Worm (Caenorhabditis elegans) whole organism, early embryonic: ENCODE data around the gene inf-1.

Experiments used
- B0310.2 ChIP-seq: sonication (generic microtip); optimal IDR thresholded peaks from 2 replicates; lab custom pipeline; 2016; ENCODE audit warnings: mild to moderate bottlenecking, missing genetic modification characterization, missing compliant biosample characterization
- F13C5.2 ChIP-seq: sonication (generic microtip); optimal IDR thresholded peaks from 2 replicates; lab custom pipeline; 2017; ENCODE audit warnings: mild to moderate bottlenecking, missing genetic modification characterization, inconsistent platforms, missing compliant biosample characterization
- aly-1 ChIP-seq: sonication (generic microtip); optimal IDR thresholded peaks from 2 replicates; lab custom pipeline; 2016; ENCODE audit warnings: missing genetic modification characterization, missing compliant biosample characterization
- ama-1 ChIP-seq: fragments of 150-350 bp; optimal IDR thresholded peaks from 2 replicates; lab custom pipeline; 2014
- ceh-13 ChIP-seq: fragments of 200-800 bp; sonication (Bioruptor generic); optimal IDR thresholded peaks from 2 replicates; lab custom pipeline; 2018; ENCODE audit warnings: mild to moderate bottlenecking, missing genetic modification characterization, missing compliant biosample characterization
- ceh-36 ChIP-seq: sonication (generic microtip); optimal IDR thresholded peaks from 2 replicates; lab custom pipeline; 2016; ENCODE audit warnings: missing genetic modification characterization, inconsistent platforms, missing compliant biosample characterization
- ets-7 ChIP-seq: sonication (generic microtip); optimal IDR thresholded peaks from 2 replicates; lab custom pipeline; 2016; ENCODE audit warnings: missing genotype, missing genetic modification characterization, missing compliant biosample characterization
- flt-1 ChIP-seq: fragments of 200-800 bp; sonication (Bioruptor generic); IDR thresholded peaks from 2 replicates; pipeline ENCODE4 v1.3.6; 2022; ENCODE audit warnings: missing genetic modification characterization, missing compliant biosample characterization
- hmbx-1 ChIP-seq: sonication (generic microtip); optimal IDR thresholded peaks from 2 replicates; lab custom pipeline; 2016; ENCODE audit warnings: mild to moderate bottlenecking, missing genetic modification characterization, missing compliant biosample characterization
- hmg-4 ChIP-seq: fragments of 200-800 bp; sonication (Bioruptor generic); optimal IDR thresholded peaks from 2 replicates; lab custom pipeline; 2018; ENCODE audit warnings: mild to moderate bottlenecking, missing genetic modification characterization, missing compliant biosample characterization
- hnd-1 ChIP-seq: sonication (generic microtip); optimal IDR thresholded peaks from 2 replicates; lab custom pipeline; 2016; ENCODE audit warnings: missing genetic modification characterization, missing compliant biosample characterization
- pes-1 ChIP-seq: fragments of 200-800 bp; sonication (Bioruptor generic); IDR thresholded peaks from 2 replicates; pipeline ENCODE4 v1.3.6; 2022; ENCODE audit warnings: missing genetic modification reagents, missing genetic modification characterization, missing compliant biosample characterization
- scrt-1 ChIP-seq: fragments of 200-800 bp; sonication (Bioruptor generic); IDR thresholded peaks from 2 replicates; pipeline ENCODE4 v1.3.6; 2022; ENCODE audit warnings: missing genetic modification characterization, missing compliant biosample characterization
- sea-1 ChIP-seq: fragments of 200-800 bp; sonication (Bioruptor generic); conservative IDR thresholded peaks from 2 replicates; pipeline ENCODE4 v1.3.6; 2022; ENCODE audit warnings: missing genetic modification characterization, missing compliant biosample characterization
- tbx-11 ChIP-seq: fragments of 200-800 bp; sonication (Bioruptor generic); IDR thresholded peaks from 2 replicates; pipeline ENCODE4 v1.3.6; 2022; ENCODE audit warnings: missing genetic modification characterization, missing compliant biosample characterization
- tbx-37 ChIP-seq: fragments of 200-800 bp; sonication (Bioruptor generic); conservative IDR thresholded peaks from 2 replicates; pipeline ENCODE4 v1.3.6; 2022; ENCODE audit warnings: missing genetic modification reagents, missing genetic modification characterization, missing compliant biosample characterization
- tra-4 ChIP-seq: sonication (generic microtip); optimal IDR thresholded peaks from 2 replicates; lab custom pipeline; 2017; ENCODE audit warnings: missing genetic modification characterization, missing compliant biosample characterization

The inf-1 gene

DNA sequence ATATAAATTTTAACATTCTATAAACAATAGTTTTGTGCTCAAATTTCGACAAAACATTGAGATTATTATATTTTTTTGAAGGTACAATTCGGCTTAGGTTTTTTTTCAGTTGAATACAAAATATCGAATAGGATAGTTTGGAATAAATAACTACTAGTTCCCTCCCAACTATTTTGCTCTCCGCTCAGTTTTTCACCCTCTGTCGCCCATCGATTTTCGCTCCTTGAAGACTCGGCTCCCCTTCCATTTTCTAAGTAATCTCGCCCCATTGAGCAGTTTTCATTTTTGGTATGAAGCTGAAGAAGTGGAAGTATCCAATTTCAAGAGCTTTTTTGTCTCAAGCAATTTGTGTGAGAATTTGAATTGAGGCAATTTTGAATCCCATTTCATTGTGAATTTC, 43.7 kb downstream of the inf-1 start, which contains the start of gene F31E3.2:
Gene F31E3.2, plus strand, starts transcription at position 301 of the 400 bp plus-strand sequence.
- TF ChIP-seq ceh-13 (GFP tag; lab: Kevin White, UChicago) (no peak), ama-1 (lab: Kevin White, UChicago) (no peak), tra-4 (tag; lab: Kevin White, UChicago) (no peak), F13C5.2 (tag; lab: Kevin White, UChicago) (no peak), ceh-36 (tag; lab: Kevin White, UChicago) (no peak), pes-1 (no peak), hmbx-1 (no peak), scrt-1 (GFP tag; lab: Robert Waterston, UW) (no peak), sea-1 (GFP tag; lab: Robert Waterston, UW) (no peak), tbx-11 (no peak), hnd-1 (tag; lab: Kevin White, UChicago) (no peak), flt-1 (GFP tag; lab: Robert Waterston, UW) (no peak), B0310.2 (no peak)

DNA sequence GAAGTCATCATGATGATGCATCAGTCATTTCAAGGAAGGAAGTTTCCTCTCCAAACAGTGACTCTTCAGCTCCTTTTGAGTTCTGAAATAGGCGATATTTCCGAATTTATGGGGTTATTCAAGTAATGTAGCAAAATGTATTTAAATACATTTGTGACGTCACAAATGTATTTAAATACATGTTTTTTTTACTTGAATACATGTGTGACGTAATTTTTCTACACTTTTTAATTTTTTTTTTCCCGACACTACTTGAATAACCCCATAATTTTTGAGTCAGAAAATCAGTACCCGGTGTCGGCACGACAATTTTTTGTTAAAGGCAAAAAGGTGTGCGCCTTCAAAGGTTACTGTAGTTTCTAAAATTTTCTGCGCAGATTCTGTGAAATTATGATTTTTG, 45.0 kb downstream of the inf-1 start:
- TF ChIP-seq B0310.2 (no peak), aly-1 (no peak), tbx-11 (no peak), hmg-4 (no peak), ceh-36 (tag; lab: Kevin White, UChicago) (no peak), tra-4 (tag; lab: Kevin White, UChicago) (no peak)

DNA sequence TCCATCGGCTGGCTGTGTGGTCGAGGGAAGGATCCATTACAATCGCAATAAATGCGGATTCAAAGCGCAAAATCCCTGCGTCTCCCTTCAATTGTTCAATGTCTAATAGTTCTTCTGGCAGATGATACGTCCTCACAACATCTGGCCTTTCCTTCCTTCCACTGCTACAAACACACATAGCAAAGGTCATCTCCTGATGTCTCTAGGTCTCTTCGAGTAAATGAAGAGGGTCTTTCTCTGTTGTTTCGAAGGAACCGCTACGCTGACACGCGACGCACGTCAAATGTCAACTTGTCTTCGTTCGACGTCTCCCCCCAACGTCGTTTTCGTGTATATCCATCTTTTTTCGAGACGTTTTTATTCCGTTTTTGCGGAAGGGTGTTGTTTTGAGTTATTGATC, 48.9 kb downstream of the inf-1 start:
- TF ChIP-seq scrt-1 (GFP tag; lab: Robert Waterston, UW): 0 out of 2 replicates have a peak, but pooled peaks have one; percentile 7
- TF ChIP-seq ets-7 (tag; lab: Kevin White, UChicago): no peak
- no peak for TF ChIP-seq B0310.2
- no peak for TF ChIP-seq tra-4 (tag; lab: Kevin White, UChicago)
- no peak for TF ChIP-seq ama-1 (lab: Kevin White, UChicago)
- peak; percentile 80 for TF ChIP-seq hmg-4
- no peak for TF ChIP-seq ceh-13 (GFP tag; lab: Kevin White, UChicago)
- no peak; the same call in 1 of the 2 replicates for TF ChIP-seq flt-1 (GFP tag; lab: Robert Waterston, UW)

DNA sequence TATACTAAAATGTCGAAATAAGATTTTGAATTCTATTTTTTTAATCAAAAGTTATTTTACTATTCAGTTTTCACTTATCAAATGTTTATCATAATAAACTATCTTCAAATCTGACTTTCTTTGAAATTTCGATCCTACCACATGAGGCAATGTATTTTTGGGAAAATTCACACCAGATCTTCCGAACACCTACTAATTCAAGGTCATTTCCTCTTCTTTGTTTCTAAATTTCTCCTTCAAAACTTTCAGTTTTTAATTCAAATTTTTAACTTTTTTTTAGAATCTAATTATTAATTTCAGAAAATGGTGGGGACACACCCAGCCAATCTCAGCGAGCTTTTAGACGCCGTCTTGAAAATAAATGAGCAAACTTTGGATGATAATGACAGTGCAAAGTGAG, 49.6 kb downstream of the inf-1 start, which contains the start of gene ceh-20:
Gene ceh-20, plus strand, starts transcription at position 301 of the 400 bp plus-strand sequence.
- TF ChIP-seq flt-1 (GFP tag; lab: Robert Waterston, UW): no peak
- no peak for TF ChIP-seq ama-1 (lab: Kevin White, UChicago)
- TF ChIP-seq scrt-1 (GFP tag; lab: Robert Waterston, UW): no peak
- TF ChIP-seq F13C5.2 (tag; lab: Kevin White, UChicago): no peak
- TF ChIP-seq ceh-13 (GFP tag; lab: Kevin White, UChicago): no peak
- TF ChIP-seq ceh-36 (tag; lab: Kevin White, UChicago): no peak
- no peak for TF ChIP-seq pes-1
- no peak for TF ChIP-seq ets-7 (tag; lab: Kevin White, UChicago)
- no peak for TF ChIP-seq sea-1 (GFP tag; lab: Robert Waterston, UW)
- no peak for TF ChIP-seq tbx-11
- no peak for TF ChIP-seq tbx-37 (GFP tag; lab: Robert Waterston, UW)
- TF ChIP-seq hnd-1 (tag; lab: Kevin White, UChicago): no peak
- no peak for TF ChIP-seq hmbx-1
